Worm (Caenorhabditis elegans) whole organism, mixed stage, embryonic: ENCODE data around the gene F48F7.6.

Experiments
- snpc-4 ChIP-seq: fragments of 150-350 bp; optimal IDR thresholded peaks from 2 replicates; lab custom pipeline; 2014; ENCODE audit warnings: missing biosample characterization, missing genetic modification characterization
- unc-39 ChIP-seq: fragments of 150-350 bp; optimal IDR thresholded peaks from 2 replicates; lab custom pipeline; 2014; ENCODE audit warnings: missing biosample characterization, missing genetic modification characterization

DNA sequence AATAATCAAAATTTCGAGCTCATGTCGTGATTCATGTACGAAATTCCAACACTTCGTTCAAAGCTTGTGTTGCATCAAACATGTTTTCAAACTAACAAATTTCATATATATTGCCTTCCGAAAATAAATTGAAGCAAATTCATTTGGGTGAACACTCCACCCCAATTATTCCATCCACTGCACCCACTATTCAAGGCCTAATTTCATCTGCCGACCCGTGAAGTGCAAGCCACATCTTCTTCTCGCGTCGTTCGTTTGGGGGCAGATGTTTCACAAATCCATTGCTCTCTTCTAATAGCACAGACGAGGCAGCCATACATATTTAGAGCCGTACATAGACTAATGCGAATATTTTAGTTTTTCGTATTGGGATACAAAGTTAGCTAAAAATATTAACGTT lies 33.4 kb upstream of the F48F7.6 start:
- TF ChIP-seq unc-39 (tag; lab: Kevin White, UChicago) (no peak), snpc-4 (tag; lab: Kevin White, UChicago) (no peak)
